Worm (Caenorhabditis elegans) whole organism, L1 larva: Measurements from ENCODE around the gene vps-54.

Experiments used
- C16A3.4 ChIP-seq: fragments of 150-350 bp; optimal IDR thresholded peaks from 2 replicates; lab custom pipeline; 2014; ENCODE audit warnings: missing biosample characterization, missing genetic modification characterization
- F16B12.6 ChIP-seq: fragments of 150-350 bp; optimal IDR thresholded peaks from 2 replicates; lab custom pipeline; 2014; ENCODE audit warnings: missing biosample characterization, missing genetic modification characterization
- Y116A8C.19 ChIP-seq: sonication (generic microtip); optimal IDR thresholded peaks from 2 replicates; lab custom pipeline; 2016; ENCODE audit warnings: missing compliant biosample characterization, missing genetic modification characterization, borderline replicate concordance
- alr-1 ChIP-seq: fragments of 200-800 bp; sonication (Bioruptor generic); optimal IDR thresholded peaks from 2 replicates; lab custom pipeline; 2018; ENCODE audit warnings: borderline replicate concordance, mild to moderate bottlenecking, missing genetic modification characterization, missing compliant biosample characterization
- aly-2 ChIP-seq: fragments of 150-350 bp; optimal IDR thresholded peaks from 2 replicates; lab custom pipeline; 2014; ENCODE audit warnings: missing biosample characterization, missing genetic modification characterization
- ceh-63 ChIP-seq: fragments of 200-800 bp; sonication (Bioruptor generic); optimal IDR thresholded peaks from 2 replicates; lab custom pipeline; 2018; ENCODE audit warnings: mild to moderate bottlenecking, missing genetic modification characterization, missing compliant biosample characterization
- ceh-88 ChIP-seq: fragments of 200-800 bp; sonication (Bioruptor generic); IDR thresholded peaks from 2 replicates; pipeline ENCODE4 v1.3.6; 2022; ENCODE audit warnings: missing genetic modification characterization, missing compliant biosample characterization
- ceh-90 ChIP-seq: sonication (generic microtip); optimal IDR thresholded peaks from 2 replicates; lab custom pipeline; 2016; ENCODE audit warnings: missing genetic modification characterization, missing compliant biosample characterization
- efl-1 ChIP-seq, 4 experiments: fragments of 150-350 bp; optimal IDR thresholded peaks in 3 of 4; peaks in 1 of 4; 1 replicate in 1 of 4; 2 replicates in 3 of 4; lab custom pipeline; 2014; ENCODE audit warnings: missing biosample characterization in 2 of 4, missing genetic modification characterization in 2 of 4, missing genetic modification reagents in 2 of 4
- efl-3 ChIP-seq: fragments of 200-800 bp; sonication (Bioruptor generic); optimal IDR thresholded peaks from 2 replicates; lab custom pipeline; 2018; ENCODE audit warnings: mild to moderate bottlenecking, missing genetic modification characterization, missing compliant biosample characterization
- egl-13 ChIP-seq: sonication (generic microtip); optimal IDR thresholded peaks from 2 replicates; lab custom pipeline; 2016; ENCODE audit warnings: missing genotype, missing genetic modification reagents, missing genetic modification characterization, missing compliant biosample characterization
- elt-2 ChIP-seq: sonication (generic microtip); optimal IDR thresholded peaks from 2 replicates; lab custom pipeline; 2016; ENCODE audit warnings: missing genetic modification characterization, mild to moderate bottlenecking, inconsistent platforms, missing compliant biosample characterization, missing genetic modification reagents
- elt-3 ChIP-seq, 6 experiments: fragments of 150-350 bp in 1 of 6; sonication (generic microtip); optimal IDR thresholded peaks; 2 replicates each; lab custom pipeline; 2017 to 2018; ENCODE audit warnings: missing biosample characterization in 6 of 6, missing genetic modification characterization in 6 of 6, inconsistent platforms in 1 of 6
- fkh-10 ChIP-seq: sonication (generic microtip); optimal IDR thresholded peaks from 2 replicates; lab custom pipeline; 2017; ENCODE audit warnings: missing biosample characterization, missing genetic modification reagents, missing genetic modification characterization
- fkh-4 ChIP-seq: sonication (generic microtip); optimal IDR thresholded peaks from 2 replicates; lab custom pipeline; 2016; ENCODE audit warnings: missing compliant biosample characterization, missing genetic modification characterization, borderline replicate concordance
- hlh-17 ChIP-seq: fragments of 200-800 bp; sonication (Bioruptor generic); optimal IDR thresholded peaks from 2 replicates; lab custom pipeline; 2018; ENCODE audit warnings: missing genetic modification characterization, mild to moderate bottlenecking, missing compliant biosample characterization, moderate library complexity, borderline replicate concordance
- hpl-2 ChIP-seq: fragments of 150-350 bp; optimal IDR thresholded peaks from 2 replicates; lab custom pipeline; 2014; ENCODE audit warnings: missing biosample characterization, missing genetic modification reagents, missing genetic modification characterization
- irx-1 ChIP-seq: sonication (generic microtip); optimal IDR thresholded peaks from 2 replicates; lab custom pipeline; 2016; ENCODE audit warnings: missing genetic modification characterization, missing compliant biosample characterization
- jun-1 ChIP-seq: fragments of 150-350 bp; optimal IDR thresholded peaks from 2 replicates; lab custom pipeline; 2014; ENCODE audit warnings: missing biosample characterization, missing genetic modification reagents, missing genetic modification characterization
- lin-13 ChIP-seq: fragments of 150-350 bp; optimal IDR thresholded peaks from 2 replicates; lab custom pipeline; 2014; ENCODE audit warnings: missing biosample characterization, missing genetic modification reagents, missing genetic modification characterization
- lin-14 ChIP-seq: fragments of 200-800 bp; sonication (Bioruptor generic); optimal IDR thresholded peaks from 2 replicates; lab custom pipeline; 2018; ENCODE audit warnings: mild to moderate bottlenecking, missing genetic modification characterization, moderate library complexity, missing compliant biosample characterization
- lin-35 ChIP-seq, 2 experiments: fragments of 150-350 bp; optimal IDR thresholded peaks; 2 replicates each; lab custom pipeline; 2014; ENCODE audit warnings: missing biosample characterization in 2 of 2, missing genetic modification characterization in 2 of 2, missing genetic modification reagents in 2 of 2
- lsy-2 ChIP-seq, 2 experiments: fragments of 150-350 bp; optimal IDR thresholded peaks; 2 replicates each; lab custom pipeline; 2014; ENCODE audit warnings: missing biosample characterization in 2 of 2, missing genetic modification characterization in 2 of 2
- mep-1 ChIP-seq: fragments of 150-350 bp; optimal IDR thresholded peaks from 2 replicates; lab custom pipeline; 2014; ENCODE audit warnings: missing biosample characterization, missing genetic modification characterization
- nhr-11 ChIP-seq: fragments of 150-350 bp; optimal IDR thresholded peaks from 2 replicates; lab custom pipeline; 2014; ENCODE audit warnings: missing biosample characterization, missing genetic modification characterization
- nhr-19 ChIP-seq: fragments of 200-800 bp; sonication (Bioruptor generic); conservative IDR thresholded peaks from 2 replicates; pipeline ENCODE4 v1.3.6; 2022; ENCODE audit warnings: missing genetic modification characterization, missing compliant biosample characterization
- nhr-20 ChIP-seq: sonication (generic microtip); optimal IDR thresholded peaks from 2 replicates; lab custom pipeline; 2016; ENCODE audit warnings: mild to moderate bottlenecking, missing genetic modification characterization, missing compliant biosample characterization
- nhr-47 ChIP-seq: sonication (generic microtip); optimal IDR thresholded peaks from 2 replicates; lab custom pipeline; 2016; ENCODE audit warnings: mild to moderate bottlenecking, missing genetic modification characterization, moderate library complexity, missing compliant biosample characterization
- nhr-71 ChIP-seq: sonication (generic microtip); optimal IDR thresholded peaks from 2 replicates; lab custom pipeline; 2016; ENCODE audit warnings: mild to moderate bottlenecking, missing genetic modification characterization, moderate library complexity, missing compliant biosample characterization
- nhr-84 ChIP-seq: sonication (generic microtip); optimal IDR thresholded peaks from 2 replicates; lab custom pipeline; 2017; ENCODE audit warnings: missing biosample characterization, missing genetic modification characterization
- nhr-85 ChIP-seq: sonication (generic microtip); peaks from one replicate; lab custom pipeline; 2016; ENCODE audit warnings: missing genetic modification characterization, inconsistent platforms, missing compliant biosample characterization
- pag-3 ChIP-seq: sonication (generic microtip); optimal IDR thresholded peaks from 2 replicates; lab custom pipeline; 2017; ENCODE audit warnings: missing genetic modification characterization, mild to moderate bottlenecking, missing compliant biosample characterization, antibody characterized with exemption, borderline replicate concordance; ENCODE audit not compliant: insufficient read depth
- pax-3 ChIP-seq: fragments of 200-800 bp; sonication (Bioruptor generic); optimal IDR thresholded peaks from 2 replicates; lab custom pipeline; 2018; ENCODE audit warnings: mild to moderate bottlenecking, missing genetic modification characterization, moderate library complexity, missing compliant biosample characterization
- pqm-1 ChIP-seq: sonication (generic microtip); optimal IDR thresholded peaks from 3 replicates; lab custom pipeline; 2017; ENCODE audit warnings: missing biosample characterization, missing genetic modification characterization
- rnt-1 ChIP-seq: sonication (generic microtip); optimal IDR thresholded peaks from 2 replicates; lab custom pipeline; 2016; ENCODE audit warnings: mild to moderate bottlenecking, missing genetic modification characterization, moderate library complexity, missing compliant biosample characterization
- snpc-4 ChIP-seq: fragments of 150-350 bp; optimal IDR thresholded peaks from 2 replicates; lab custom pipeline; 2014; ENCODE audit warnings: missing biosample characterization, missing genetic modification characterization
- sox-4 ChIP-seq: sonication (generic microtip); optimal IDR thresholded peaks from 2 replicates; lab custom pipeline; 2016; ENCODE audit warnings: missing genetic modification characterization, missing compliant biosample characterization
- sup-37 ChIP-seq: fragments of 200-800 bp; sonication (Bioruptor generic); optimal IDR thresholded peaks from 2 replicates; lab custom pipeline; 2018; ENCODE audit warnings: mild to moderate bottlenecking, missing genetic modification characterization, missing compliant biosample characterization
- swsn-7 ChIP-seq: sonication (generic microtip); optimal IDR thresholded peaks from 2 replicates; lab custom pipeline; 2016; ENCODE audit warnings: missing genetic modification characterization, missing compliant biosample characterization
- tlp-1 ChIP-seq: fragments of 150-350 bp; optimal IDR thresholded peaks from 2 replicates; lab custom pipeline; 2014; ENCODE audit warnings: missing biosample characterization, missing genetic modification characterization
- unc-30 ChIP-seq: sonication (generic microtip); optimal IDR thresholded peaks from 2 replicates; lab custom pipeline; 2017; ENCODE audit warnings: missing biosample characterization, missing genetic modification characterization
- unc-62 ChIP-seq: fragments of 150-350 bp; optimal IDR thresholded peaks from 2 replicates; lab custom pipeline; 2014; ENCODE audit warnings: missing biosample characterization, missing genetic modification reagents, missing genetic modification characterization
- unc-86 ChIP-seq: sonication (generic microtip); optimal IDR thresholded peaks from 2 replicates; lab custom pipeline; 2016; ENCODE audit warnings: missing genetic modification characterization, missing compliant biosample characterization
- vab-15 ChIP-seq: sonication (generic microtip); optimal IDR thresholded peaks from 2 replicates; lab custom pipeline; 2017; ENCODE audit warnings: missing genotype, mild to moderate bottlenecking, missing genetic modification characterization, missing compliant biosample characterization
- xbp-1 ChIP-seq: sonication (generic microtip); optimal IDR thresholded peaks from 2 replicates; lab custom pipeline; 2016; ENCODE audit warnings: missing genetic modification characterization, missing compliant biosample characterization
- zip-4 ChIP-seq: fragments of 200-800 bp; sonication (Bioruptor generic); optimal IDR thresholded peaks from 2 replicates; lab custom pipeline; 2018; ENCODE audit warnings: mild to moderate bottlenecking, missing genetic modification characterization, moderate library complexity, missing compliant biosample characterization

The vps-54 gene

ce11 chrV:10588694-10589093, 12.5 kb upstream of the vps-54 start, which contains the start of gene srg-32:
Gene srg-32, minus strand, starts transcription at chrV:10588794.
- TF ChIP-seq nhr-84 (tag; lab: Kevin White, UChicago) (no peak), mep-1 (no peak), efl-3 (GFP tag; lab: Kevin White, UChicago) (no peak), ceh-90 (tag; lab: Kevin White, UChicago) (no peak), nhr-11 (tag; lab: Kevin White, UChicago) (no peak), nhr-71 (no peak), jun-1 (tag; lab: Kevin White, UChicago) (no peak), lin-14 (GFP tag; lab: Kevin White, UChicago) (no peak), lin-35 (GFP tag; optimal IDR thresholded peaks at IDR 0.05; lab: Kevin White, UChicago) (no peak), irx-1 (no peak), elt-3 (tag; optimal IDR thresholded peaks at IDR 0.05; lab: Kevin White, UChicago) (no peak), pax-3 (tag; lab: Kevin White, UChicago) (no peak), pag-3 (tag; lab: Kevin White, UChicago) (no peak), alr-1 (tag; lab: Kevin White, UChicago) (no peak), nhr-20 (no peak), rnt-1 (tag; lab: Kevin White, UChicago) (no peak), pqm-1 (tag; lab: Kevin White, UChicago) (no peak), swsn-7 (tag; lab: Kevin White, UChicago) (no peak), aly-2 (tag; lab: Kevin White, UChicago) (no peak), zip-4 (no peak)

ce11 chrV:10581837-10582300, 5.7 kb upstream of the vps-54 start, which contains the start of gene T21C9.6:
Gene T21C9.6, plus strand, starts transcription at chrV:10581887.
- TF ChIP-seq elt-2 (peak; percentile 25), vab-15 (tag; lab: Kevin White, UChicago) (no peak)

ce11 chrV:10580638-10581037, 4.4 kb upstream of the vps-54 start:
- no peak for TF ChIP-seq efl-1 (optimal IDR thresholded peaks at IDR 0.05; lab: Kevin White, UChicago)
- no peak for TF ChIP-seq efl-1 (GFP tag; optimal IDR thresholded peaks at IDR 0.05 in 1 of 2; lab: Kevin White, UChicago)
- no peak for TF ChIP-seq nhr-19 (GFP tag; lab: Robert Waterston, UW)
- TF ChIP-seq egl-13, result no peak
- TF ChIP-seq fkh-4 (tag; lab: Kevin White, UChicago), result no peak
- TF ChIP-seq C16A3.4 (tag; lab: Kevin White, UChicago), result no peak
- TF ChIP-seq tlp-1, result peak; percentile 56
- no peak for TF ChIP-seq F16B12.6
- no peak for TF ChIP-seq unc-62 (GFP tag; lab: Kevin White, UChicago)
- no peak for TF ChIP-seq zip-4
- TF ChIP-seq lin-35 (GFP tag; optimal IDR thresholded peaks at IDR 0.05; lab: Kevin White, UChicago), result peak in 1 of 2 experiments; percentile 9
- no peak for TF ChIP-seq hlh-17
- peak; percentile 40 for TF ChIP-seq elt-2

ce11 chrV:10578938-10579337, 2.7 kb upstream of the vps-54 start, which contains the start of the genes erh-1 and lpd-9:
Gene erh-1, minus strand, starts transcription at chrV:10579141.
Gene lpd-9, plus strand, starts transcription at chrV:10579305.
- peak; percentile 53 for TF ChIP-seq pag-3 (tag; lab: Kevin White, UChicago)
- peak; percentile 17 for TF ChIP-seq fkh-10 (GFP tag; lab: Kevin White, UChicago)
- no peak for TF ChIP-seq hpl-2 (GFP tag; lab: Kevin White, UChicago)
- peak; percentile 37 for TF ChIP-seq nhr-11 (tag; lab: Kevin White, UChicago)
- TF ChIP-seq ceh-63 (GFP tag; lab: Kevin White, UChicago), result no peak
- peak; percentile 39 for TF ChIP-seq sup-37 (GFP tag; lab: Kevin White, UChicago)
- TF ChIP-seq Y116A8C.19 (tag; lab: Kevin White, UChicago), result no peak
- peak; percentile 87 for TF ChIP-seq nhr-85 (tag; lab: Kevin White, UChicago)
- TF ChIP-seq nhr-47 (tag; lab: Kevin White, UChicago), result peak; percentile 90
- no peak for TF ChIP-seq lin-14 (GFP tag; lab: Kevin White, UChicago)
- TF ChIP-seq unc-86, result peak; percentile 80
- peak; percentile 85 for TF ChIP-seq nhr-19 (GFP tag; lab: Robert Waterston, UW)
- TF ChIP-seq fkh-4 (tag; lab: Kevin White, UChicago), result no peak
- peak; percentile 78 to 86 for TF ChIP-seq lsy-2 (tag; optimal IDR thresholded peaks at IDR 0.05; lab: Kevin White, UChicago)
- no peak for TF ChIP-seq nhr-84 (tag; lab: Kevin White, UChicago)
- TF ChIP-seq lin-13 (GFP tag; lab: Kevin White, UChicago), result peak; percentile 17
- no peak for TF ChIP-seq unc-30 (tag; lab: Kevin White, UChicago)
- TF ChIP-seq lin-35 (GFP tag; optimal IDR thresholded peaks at IDR 0.05; lab: Kevin White, UChicago), result peak; percentile 73 to 87
- TF ChIP-seq ceh-88 (GFP tag; lab: Robert Waterston, UW), result peak; percentile 21; the same call in 1 of the 2 replicates
- TF ChIP-seq xbp-1 (tag; lab: Kevin White, UChicago), result peak; percentile 85
- peak; percentile 77 for TF ChIP-seq snpc-4 (tag; lab: Kevin White, UChicago)
- peak; percentile 87 for TF ChIP-seq swsn-7 (tag; lab: Kevin White, UChicago)
- peak; percentile 28 for TF ChIP-seq sox-4 (tag; lab: Kevin White, UChicago)
